Worm (Caenorhabditis elegans): ENCODE measurements around the gene cyp-29A2.
A peak's percentile ranks its signal among the peaks of the same experiment; 100 is the strongest.

Gene cyp-29A2

DNA sequence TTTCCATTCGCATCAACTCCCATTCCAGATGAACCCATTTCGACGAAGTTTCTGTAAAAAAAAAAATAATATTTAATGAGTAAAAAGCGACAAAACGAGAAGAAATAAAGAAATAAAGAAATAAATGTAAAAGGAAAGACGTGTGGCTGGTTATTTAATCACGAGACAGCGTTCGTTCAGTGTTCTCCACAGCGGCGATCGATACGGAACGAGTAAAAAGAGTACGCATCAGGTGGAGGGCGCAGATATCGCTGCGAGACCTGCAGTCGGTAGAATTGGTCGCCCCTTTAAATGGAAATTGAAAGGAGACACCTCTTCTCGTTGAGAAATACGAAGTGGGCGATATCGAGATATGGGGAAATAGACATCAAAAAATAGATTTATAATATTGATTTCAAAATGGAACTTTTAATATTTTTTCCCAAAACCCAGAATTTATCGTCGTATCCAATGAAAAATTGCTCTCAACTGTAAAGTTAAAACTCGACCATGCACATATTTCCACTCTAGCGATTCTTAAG lies 11.3 kb downstream of the cyp-29A2 start, which contains the start of gene pqn-70 (continued):
- TF ChIP-seq attf-5 (GFP tag; optimal IDR thresholded peaks at IDR 0.05) (peak; percentile 81), cebp-2 (GFP tag; IDR thresholded peaks at IDR 0.05) (no peak), madf-3 (GFP tag; IDR thresholded peaks at IDR 0.05) (0 out of 2 replicates have a peak, but pooled peaks have one; percentile 64), T26A5.8 (tag; optimal IDR thresholded peaks at IDR 0.05) (no peak), mcd-1 (GFP tag; IDR thresholded peaks at IDR 0.05) (peak; percentile 74), snpc-3.4 (tag; optimal IDR thresholded peaks at IDR 0.05) (peak; percentile 32), Y95B8A.8 (GFP tag; IDR thresholded peaks at IDR 0.05) (0 out of 2 replicates have a peak, but pooled peaks have one; percentile 7), repo-1 (tag; optimal IDR thresholded peaks at IDR 0.05) (no peak), chd-7 (tag; optimal IDR thresholded peaks at IDR 0.05) (peak; percentile 29), let-607 (tag; optimal IDR thresholded peaks at IDR 0.05) (peak; percentile 8 to 71), sptf-2 (GFP tag; optimal IDR thresholded peaks at IDR 0.05) (no peak), madf-6 (GFP tag; IDR thresholded peaks at IDR 0.05) (no peak; the same call in 1 of the 2 replicates), egl-18 (GFP tag; IDR thresholded peaks at IDR 0.05) (no peak), zim-3 (tag; optimal IDR thresholded peaks at IDR 0.05) (no peak), ztf-28 (GFP tag; IDR thresholded peaks at IDR 0.05) (no peak), rcor-1 (GFP tag; IDR thresholded peaks at IDR 0.05) (peak; percentile 14; the same call in 1 of the 2 replicates), C06A6.2 (GFP tag; conservative IDR thresholded peaks at IDR 0.05) (0 out of 2 replicates have a peak, but pooled peaks have one; percentile 22), F37B4.10 (GFP tag; IDR thresholded peaks at IDR 0.05) (no peak), ZK185.1 (tag; optimal IDR thresholded peaks at IDR 0.05; ENCODE audit: poor library complexity, severe bottlenecking) (peak; percentile 65), ztf-3 (GFP tag; optimal IDR thresholded peaks at IDR 0.05) (no peak), ama-1 (optimal IDR thresholded peaks at IDR 0.05) (no peak), ama-1 (GFP tag; optimal IDR thresholded peaks at IDR 0.05) (no peak), nhr-90 (tag; optimal IDR thresholded peaks at IDR 0.05) (no peak), nhr-120 (GFP tag; IDR thresholded peaks at IDR 0.05) (no peak), unc-130 (GFP tag; optimal IDR thresholded peaks at IDR 0.05) (peak; percentile 28), K12H6.12 (tag; optimal IDR thresholded peaks at IDR 0.05) (peak; percentile 70), aptf-2 (GFP tag; conservative IDR thresholded peaks at IDR 0.05) (no peak), lsl-1 (GFP tag; optimal IDR thresholded peaks at IDR 0.05) (peak; percentile 28), atf-7 (tag; optimal IDR thresholded peaks at IDR 0.05) (peak; percentile 19), lin-26 (GFP tag; IDR thresholded peaks at IDR 0.05) (peak; percentile 71; the same call in 1 of the 2 replicates), D2030.7 (GFP tag; IDR thresholded peaks at IDR 0.05) (peak; percentile 33; the same call in 1 of the 2 replicates), B0019.2 (GFP tag; conservative IDR thresholded peaks at IDR 0.05) (no peak), somi-1 (GFP tag; optimal IDR thresholded peaks at IDR 0.05) (peak; percentile 68), Y53F4B.3 (GFP tag; IDR thresholded peaks at IDR 0.05) (no peak), F49E8.2 (tag; optimal IDR thresholded peaks at IDR 0.05; ENCODE audit: insufficient read depth) (no peak)

DNA sequence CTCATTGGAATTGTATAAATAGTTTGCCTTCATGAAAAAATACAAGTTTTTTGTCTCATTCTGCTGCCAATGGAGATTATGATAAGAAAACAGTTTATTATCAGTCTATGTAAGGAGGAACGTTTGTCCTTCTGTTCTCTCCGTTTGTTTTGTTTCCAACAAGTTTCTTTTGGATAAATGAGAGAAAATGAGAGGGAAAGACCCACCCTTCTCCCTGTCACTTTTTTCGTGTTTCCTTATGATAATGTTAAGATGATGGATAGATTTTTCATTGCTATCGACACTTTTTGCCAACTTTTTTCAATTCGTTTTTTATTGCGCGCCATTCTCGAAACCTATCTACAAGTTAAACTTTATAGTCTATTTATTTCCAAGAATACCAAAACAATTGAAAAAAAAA lies 13.8 kb downstream of the cyp-29A2 start:
- TF ChIP-seq rcor-1 (GFP tag; IDR thresholded peaks at IDR 0.05), result no peak
- no peak for TF ChIP-seq madf-10 (tag; optimal IDR thresholded peaks at IDR 0.05)
- TF ChIP-seq T26A5.8 (tag; optimal IDR thresholded peaks at IDR 0.05), result no peak
- TF ChIP-seq Y53G8AR.9 (GFP tag; conservative IDR thresholded peaks at IDR 0.05), result no peak
- no peak for TF ChIP-seq attf-6 (GFP tag; IDR thresholded peaks at IDR 0.05)
- no peak for TF ChIP-seq zim-3 (tag; optimal IDR thresholded peaks at IDR 0.05)
- TF ChIP-seq unc-130 (GFP tag; optimal IDR thresholded peaks at IDR 0.05), result no peak
